Worm (Caenorhabditis elegans) whole organism, midembryonic: Measurements from ENCODE around the gene Y54G11A.9.

ENCODE experiments used
- cog-1 ChIP-seq: sonication (generic microtip); optimal IDR thresholded peaks from 2 replicates; lab custom pipeline; 2016; ENCODE audit warnings: missing genetic modification characterization, missing compliant biosample characterization
- flt-1 ChIP-seq: fragments of 200-800 bp; sonication (Bioruptor generic); IDR thresholded peaks from 2 replicates; pipeline ENCODE4 v1.3.6; 2022; ENCODE audit warnings: missing genetic modification characterization, missing compliant biosample characterization
- med-1 ChIP-seq: sonication (generic microtip); optimal IDR thresholded peaks from 2 replicates; lab custom pipeline; 2017; ENCODE audit warnings: missing genetic modification characterization, mild to moderate bottlenecking, missing compliant biosample characterization, antibody characterized with exemption, missing genetic modification reagents; ENCODE audit not compliant: insufficient read depth
- ztf-29 ChIP-seq: fragments of 200-800 bp; sonication (Bioruptor generic); IDR thresholded peaks from 2 replicates; pipeline ENCODE4 v1.3.6; 2022; ENCODE audit warnings: missing genetic modification reagents, missing genetic modification characterization, missing compliant biosample characterization

- TF ChIP-seq ztf-29 (GFP tag; lab: Robert Waterston, UW) (no peak), cog-1 (tag; lab: Kevin White, UChicago) (no peak), med-1 (GFP tag; lab: Kevin White, UChicago) (no peak), flt-1 (GFP tag; lab: Robert Waterston, UW) (no peak)
Measured at ce11 chrII:14319227-14319626, 27.0 kb downstream of the Y54G11A.9 start.
